Fruit fly (Drosophila melanogaster) whole organism, wandering third instar larva: ENCODE results near the gene CG31230.

Experiments
- Dfd ChIP-seq: fragments of >200 bp; optimal IDR thresholded peaks from 2 replicates; lab custom pipeline; 2017; ENCODE audit warnings: missing biosample characterization, missing genetic modification characterization
- Hnf4 ChIP-seq: fragments of 200-800 bp; sonication (Bioruptor generic); optimal IDR thresholded peaks from 2 replicates; lab custom pipeline; 2016; ENCODE audit warnings: missing biosample characterization, mild to moderate bottlenecking, missing genetic modification characterization
- Hr78 ChIP-seq: fragments of >200 bp; optimal IDR thresholded peaks from 2 replicates; lab custom pipeline; 2017; ENCODE audit warnings: missing biosample characterization, missing genetic modification characterization
- N ChIP-seq: fragments of >200 bp; optimal IDR thresholded peaks from 2 replicates; lab custom pipeline; 2018; ENCODE audit warnings: missing biosample characterization, missing external identifiers, missing genetic modification characterization
- psq ChIP-seq: fragments of 200-800 bp; sonication (Bioruptor generic); optimal IDR thresholded peaks from 3 replicates; lab custom pipeline; 2017; ENCODE audit warnings: missing biosample characterization, mild to moderate bottlenecking, missing genetic modification characterization, moderate library complexity
- rgr ChIP-seq: fragments of 200-800 bp; sonication (Bioruptor generic); optimal IDR thresholded peaks from 3 replicates; lab custom pipeline; 2016; ENCODE audit warnings: missing biosample characterization, mild to moderate bottlenecking, missing genetic modification characterization
- tai ChIP-seq: sonication (Bioruptor generic); optimal IDR thresholded peaks from 2 replicates; lab custom pipeline; 2016; ENCODE audit warnings: missing biosample characterization, missing genetic modification characterization

dm6 chr3R:18641242-18641757, 30.2 kb upstream of the CG31230 start, which contains the start of gene CG14301:
- TF ChIP-seq tai (GFP tag; lab: Kevin White, UChicago) (no peak), N (GFP tag; lab: Kevin White, UChicago) (no peak), Hnf4 (no peak), psq (GFP tag; lab: Kevin White, UChicago) (no peak), rgr (GFP tag; lab: Kevin White, UChicago) (no peak), Hr78 (GFP tag; lab: Kevin White, UChicago) (no peak), Dfd (no peak)
